Fruit fly (Drosophila melanogaster) whole organism: ENCODE measurements around the gene tty.

Source experiments
- pan ChIP-seq: fragments of >200 bp; optimal IDR thresholded peaks from 2 replicates; lab custom pipeline; 2017
- psq ChIP-seq: fragments of >200 bp; optimal IDR thresholded peaks from 2 replicates; lab custom pipeline; 2017
- usp ChIP-seq: fragments of >200 bp; optimal IDR thresholded peaks from 2 replicates; lab custom pipeline; 2017; ENCODE audit warnings: missing biosample characterization, missing genetic modification characterization, mixed read lengths

- no peak for TF ChIP-seq pan
- TF ChIP-seq psq (lab: Kevin White, UChicago): no peak
- TF ChIP-seq usp: no peak
Measured at dm6 chrX:21368410-21368918, 29.0 kb upstream of the tty start.
